Fruit fly (Drosophila melanogaster): ENCODE results near the gene CG4955.

CG4955 gene

dm6 chrX:17106153-17106700, 25.0 kb downstream of the CG4955 start:
- TF ChIP-seq noc (tag; optimal IDR thresholded peaks at IDR 0.05) = no peak

- no peak for TF ChIP-seq noc (tag; optimal IDR thresholded peaks at IDR 0.05)
Observed at dm6 chrX:17107401-17107916, 26.2 kb downstream of the CG4955 start, which contains the start of gene CG5004. Gene CG5004, plus strand, starts transcription at chrX:17107582.

dm6 chrX:17108000-17108399, 26.8 kb downstream of the CG4955 start:
- no peak for TF ChIP-seq noc (tag; optimal IDR thresholded peaks at IDR 0.05)

dm6 chrX:17109673-17110072, 28.4 kb downstream of the CG4955 start:
- TF ChIP-seq noc (tag; optimal IDR thresholded peaks at IDR 0.05) = peak; percentile 22

dm6 chrX:17110556-17111177, 29.4 kb downstream of the CG4955 start:
- TF ChIP-seq noc (tag; optimal IDR thresholded peaks at IDR 0.05) = no peak

- TF ChIP-seq noc (tag; optimal IDR thresholded peaks at IDR 0.05) = no peak
Observed at dm6 chrX:17111274-17111673, 30.0 kb downstream of the CG4955 start.

- TF ChIP-seq noc (tag; optimal IDR thresholded peaks at IDR 0.05) = no peak
Observed at dm6 chrX:17111958-17112953, 31.0 kb downstream of the CG4955 start.

dm6 chrX:17113324-17113723, 32.1 kb downstream of the CG4955 start:
- TF ChIP-seq noc (tag; optimal IDR thresholded peaks at IDR 0.05) = no peak

dm6 chrX:17121600-17121999, 40.4 kb downstream of the CG4955 start:
- TF ChIP-seq noc (tag; optimal IDR thresholded peaks at IDR 0.05) = peak; percentile 45

- no peak for TF ChIP-seq noc (tag; optimal IDR thresholded peaks at IDR 0.05)
Observed at dm6 chrX:17122425-17123094, 41.3 kb downstream of the CG4955 start.

- TF ChIP-seq noc (tag; optimal IDR thresholded peaks at IDR 0.05) = peak; percentile 81
Observed at dm6 chrX:17123545-17124203, 42.4 kb downstream of the CG4955 start.

- peak; percentile 62 for TF ChIP-seq noc (tag; optimal IDR thresholded peaks at IDR 0.05)
Observed at dm6 chrX:17125017-17125821, 44.0 kb downstream of the CG4955 start.

dm6 chrX:17129733-17130466, 48.7 kb downstream of the CG4955 start:
- TF ChIP-seq noc (tag; optimal IDR thresholded peaks at IDR 0.05) = peak; percentile 92

dm6 chrX:17132685-17133084, 51.4 kb downstream of the CG4955 start:
- no peak for TF ChIP-seq noc (tag; optimal IDR thresholded peaks at IDR 0.05)
